Worm (Caenorhabditis elegans): Measurements from ENCODE around the gene txt-5.

txt-5 gene

DNA sequence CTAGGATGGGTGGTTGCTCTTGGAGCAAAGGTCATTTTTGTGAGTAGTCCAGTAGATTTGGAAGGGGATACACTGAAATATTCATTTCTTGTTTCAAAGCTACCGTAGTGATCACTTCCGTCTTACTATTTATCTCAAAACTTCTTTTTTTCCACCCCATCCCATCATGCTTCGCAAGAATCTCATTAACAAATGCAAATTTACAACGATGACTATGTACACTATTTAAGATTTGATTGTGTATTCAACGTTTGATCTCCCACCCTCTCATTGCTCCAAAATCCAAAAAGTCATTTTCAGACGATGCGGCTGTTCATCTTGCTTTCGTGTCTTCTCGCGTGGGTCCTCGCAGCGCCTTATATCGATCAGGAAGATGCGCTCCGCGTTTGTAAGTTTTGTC lies 43.9 kb downstream of the txt-5 start, which contains the start of gene flp-21:
Gene flp-21, plus strand, starts transcription at position 301 of the 400 bp plus-strand sequence.
- TF ChIP-seq C38D4.7 (GFP tag; optimal IDR thresholded peaks at IDR 0.05): no peak
- TF ChIP-seq sdc-2 (tag; optimal IDR thresholded peaks at IDR 0.05): no peak
- TF ChIP-seq unc-86 (tag; optimal IDR thresholded peaks at IDR 0.05): no peak
- no peak for TF ChIP-seq C08G9.2 (tag; optimal IDR thresholded peaks at IDR 0.05)
- TF ChIP-seq ceh-19 (GFP tag; optimal IDR thresholded peaks at IDR 0.05): no peak
- TF ChIP-seq rnt-1 (tag; optimal IDR thresholded peaks at IDR 0.05): no peak
- TF ChIP-seq elt-2 (tag; optimal IDR thresholded peaks at IDR 0.05): no peak
- no peak for TF ChIP-seq pros-1 (tag; optimal IDR thresholded peaks at IDR 0.05)
- no peak for TF ChIP-seq pha-4 (tag; optimal IDR thresholded peaks at IDR 0.05)
- no peak for TF ChIP-seq ceh-48 (tag; optimal IDR thresholded peaks at IDR 0.05)
- no peak for TF ChIP-seq fax-1 (tag; optimal IDR thresholded peaks at IDR 0.05)
- TF ChIP-seq ceh-18 (tag; optimal IDR thresholded peaks at IDR 0.05): no peak
- TF ChIP-seq unc-55 (GFP tag; optimal IDR thresholded peaks at IDR 0.05): no peak
- TF ChIP-seq Y22D7AL.16 (tag; optimal IDR thresholded peaks at IDR 0.05): no peak
- no peak for TF ChIP-seq K02D7.2 (tag; optimal IDR thresholded peaks at IDR 0.05)

DNA sequence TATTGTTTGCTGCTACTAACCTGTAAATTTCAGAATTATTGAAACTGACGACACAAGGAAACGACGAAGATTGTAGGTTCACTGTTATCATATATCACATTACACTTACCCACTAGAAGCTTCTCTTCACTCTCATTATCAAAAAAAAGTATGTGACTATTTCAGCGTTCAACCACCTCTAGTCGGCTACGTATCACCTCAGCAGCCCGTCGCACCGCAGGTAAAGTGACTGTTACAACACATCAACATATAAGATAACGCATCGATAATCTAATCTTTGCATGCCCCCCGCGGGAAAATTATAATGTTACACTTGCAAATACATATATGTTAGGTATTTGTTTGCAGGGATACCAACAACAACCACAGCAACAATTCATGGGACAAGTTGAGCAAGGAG lies 50.3 kb downstream of the txt-5 start:
- no peak for TF ChIP-seq madf-2 (tag; optimal IDR thresholded peaks at IDR 0.05)
- peak; percentile 92 for TF ChIP-seq elt-2 (tag; optimal IDR thresholded peaks at IDR 0.05)

DNA sequence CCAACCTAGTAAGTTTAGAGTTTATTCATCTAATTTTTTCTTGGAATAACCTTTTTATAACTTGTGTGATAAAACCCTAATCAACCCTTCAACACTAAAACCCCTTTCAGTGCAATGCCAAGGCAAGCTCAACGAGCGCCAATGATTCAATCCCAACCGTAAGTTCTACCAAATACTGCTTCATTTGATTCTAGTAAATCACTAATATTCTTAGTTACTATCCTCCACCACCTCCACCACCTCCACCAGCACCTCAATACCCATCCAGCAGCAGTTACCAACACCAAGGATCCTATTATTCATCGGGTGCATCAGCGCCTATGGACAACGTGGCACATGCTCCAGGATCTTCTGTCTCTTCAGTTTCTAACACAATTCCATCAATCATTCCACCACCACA lies 51.0 kb downstream of the txt-5 start:
- no peak for TF ChIP-seq dve-1 (tag; optimal IDR thresholded peaks at IDR 0.05)
- TF ChIP-seq ceh-48 (tag; optimal IDR thresholded peaks at IDR 0.05): no peak
- no peak for TF ChIP-seq fkh-10 (GFP tag; optimal IDR thresholded peaks at IDR 0.05)
- TF ChIP-seq ets-4 (tag; optimal IDR thresholded peaks at IDR 0.05): no peak
- no peak for TF ChIP-seq ceh-2 (tag; optimal IDR thresholded peaks at IDR 0.05)
- no peak for TF ChIP-seq ceh-34 (tag; optimal IDR thresholded peaks at IDR 0.05)
- TF ChIP-seq hlh-15 (tag; optimal IDR thresholded peaks at IDR 0.05): no peak
- TF ChIP-seq ceh-31 (tag; optimal IDR thresholded peaks at IDR 0.05): no peak
- TF ChIP-seq hlh-6 (tag; optimal IDR thresholded peaks at IDR 0.05): no peak
- TF ChIP-seq ceh-24 (tag; optimal IDR thresholded peaks at IDR 0.05): no peak
- TF ChIP-seq tbx-7 (tag; optimal IDR thresholded peaks at IDR 0.05): no peak
- TF ChIP-seq sdc-2 (tag; optimal IDR thresholded peaks at IDR 0.05): no peak
- no peak for TF ChIP-seq pha-2 (tag; optimal IDR thresholded peaks at IDR 0.05)
- TF ChIP-seq eyg-1 (tag; optimal IDR thresholded peaks at IDR 0.05): no peak
- TF ChIP-seq npax-4 (tag; optimal IDR thresholded peaks at IDR 0.05): no peak
- TF ChIP-seq ceh-45 (GFP tag; IDR thresholded peaks at IDR 0.05): no peak
- TF ChIP-seq C38D4.7 (GFP tag; optimal IDR thresholded peaks at IDR 0.05): no peak
- no peak for TF ChIP-seq pros-1 (tag; optimal IDR thresholded peaks at IDR 0.05)
